Worm (Caenorhabditis elegans) whole organism, early embryonic: ENCODE results near the gene bath-3.

Experiments used
- ama-1 ChIP-seq: fragments of 150-350 bp; optimal IDR thresholded peaks from 2 replicates; lab custom pipeline; 2014
- tbx-11 ChIP-seq: fragments of 200-800 bp; sonication (Bioruptor generic); IDR thresholded peaks from 2 replicates; pipeline ENCODE4 v1.3.6; 2022; ENCODE audit warnings: missing genetic modification characterization, missing compliant biosample characterization

ce11 chrII:1996237-1996636 lies 34.0 kb downstream of the bath-3 start, which contains the start of gene math-20:
- TF ChIP-seq ama-1 (lab: Kevin White, UChicago): no peak
- no peak for TF ChIP-seq tbx-11 (GFP tag; lab: Robert Waterston, UW)
